Worm (Caenorhabditis elegans): Measurements from ENCODE around the gene fars-3.

fars-3 gene

ce11 chrII:8417059-8417668 is 47.5 kb upstream of the fars-3 start, which contains the start of gene fdgt-2:
Gene fdgt-2, plus strand, starts transcription at chrII:8417618.
- TF ChIP-seq ccch-3 (GFP tag; optimal IDR thresholded peaks at IDR 0.05) (no peak), F55B11.4 (tag; optimal IDR thresholded peaks at IDR 0.05; ENCODE audit: borderline replicate concordance, insufficient read depth) (no peak), snpc-3.4 (tag; optimal IDR thresholded peaks at IDR 0.05) (no peak), hlh-26 (GFP tag; conservative IDR thresholded peaks at IDR 0.05) (no peak), Y79H2A.3 (GFP tag; conservative IDR thresholded peaks at IDR 0.05) (no peak), lin-35 (GFP tag; optimal IDR thresholded peaks at IDR 0.05) (no peak), chd-7 (tag; optimal IDR thresholded peaks at IDR 0.05) (no peak), ceh-58 (GFP tag; IDR thresholded peaks at IDR 0.05) (no peak), ZK185.1 (tag; optimal IDR thresholded peaks at IDR 0.05; ENCODE audit: poor library complexity, severe bottlenecking) (no peak), sptf-2 (GFP tag; optimal IDR thresholded peaks at IDR 0.05) (no peak), C06A6.2 (GFP tag; conservative IDR thresholded peaks at IDR 0.05) (no peak)

DNA sequence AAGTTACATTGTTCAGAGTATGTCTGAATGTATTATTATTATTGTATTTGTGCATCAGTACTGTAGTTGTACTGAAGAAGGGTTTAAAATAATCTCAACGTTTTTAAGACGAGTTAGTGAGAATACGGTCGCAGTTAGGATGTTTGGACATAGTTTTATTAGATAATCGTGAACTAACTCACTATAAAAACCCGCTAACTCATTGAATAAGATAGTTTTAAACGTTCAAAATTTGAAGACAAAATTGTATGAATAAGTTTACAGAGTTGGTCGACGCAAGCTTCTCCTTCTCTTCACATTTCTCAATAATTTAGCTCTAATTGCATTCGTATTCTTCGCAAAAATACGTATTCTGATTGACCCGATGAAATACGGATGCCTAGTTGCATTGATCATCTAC is 45.6 kb upstream of the fars-3 start:
- TF ChIP-seq Y53F4B.3 (GFP tag; IDR thresholded peaks at IDR 0.05): no peak
- no peak for TF ChIP-seq mcd-1 (GFP tag; IDR thresholded peaks at IDR 0.05)

DNA sequence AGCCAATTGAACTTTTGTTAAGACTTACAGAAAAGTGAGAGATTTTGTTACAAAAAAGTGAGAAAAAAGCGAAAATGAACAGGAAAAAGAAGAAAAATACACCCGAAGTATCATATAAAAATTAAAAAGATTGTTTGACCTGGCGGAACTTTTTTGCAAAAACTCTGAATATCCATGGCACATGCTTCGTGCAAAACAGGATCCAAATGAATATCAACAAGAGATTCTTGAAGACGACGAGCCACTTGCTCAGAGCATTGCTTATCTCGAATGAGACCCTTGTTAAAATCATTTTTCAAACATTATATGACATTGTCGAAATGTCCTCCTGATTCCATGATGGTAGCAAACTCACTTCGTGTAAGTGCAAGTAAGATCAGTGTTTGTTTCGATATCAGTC is 44.9 kb upstream of the fars-3 start, which contains the start of gene F14E5.8:
F14E5.8 (plus strand) TSS at position 301 of the 400 bp plus-strand sequence.
- TF ChIP-seq hrde-1 (tag; optimal IDR thresholded peaks at IDR 0.05; ENCODE audit: borderline replicate concordance): peak; percentile 12

- TF ChIP-seq T26A5.8 (tag; optimal IDR thresholded peaks at IDR 0.05): no peak
- TF ChIP-seq F49E8.2 (tag; optimal IDR thresholded peaks at IDR 0.05; ENCODE audit: insufficient read depth): peak; percentile 19
These were observed 43.8 kb upstream of the fars-3 start for ce11 chrII:8420775-8421388.

- TF ChIP-seq lin-26 (GFP tag; IDR thresholded peaks at IDR 0.05) (no peak), xnd-1 (tag; optimal IDR thresholded peaks at IDR 0.05) (no peak), F10E7.11 (tag; optimal IDR thresholded peaks at IDR 0.05) (no peak), tlf-1 (GFP tag; optimal IDR thresholded peaks at IDR 0.05) (no peak), ceh-91 (GFP tag; IDR thresholded peaks at IDR 0.05) (no peak), hmg-20 (GFP tag; IDR thresholded peaks at IDR 0.05) (no peak), gei-17 (GFP tag; optimal IDR thresholded peaks at IDR 0.05) (no peak), lsl-1 (GFP tag; optimal IDR thresholded peaks at IDR 0.05) (no peak), F39B2.1 (GFP tag; IDR thresholded peaks at IDR 0.05) (no peak), nfyb-1 (GFP tag; IDR thresholded peaks at IDR 0.05) (no peak), ekl-4 (GFP tag; IDR thresholded peaks at IDR 0.05) (no peak), Y67H2A.10 (GFP tag; conservative IDR thresholded peaks at IDR 0.05) (no peak)
These were observed 36.0 kb upstream of the fars-3 start, which contains the start of gene F14E5.2 for ce11 chrII:8428758-8428946. Gene F14E5.2, minus strand, starts transcription at chrII:8428858.
